Worm (Caenorhabditis elegans): ENCODE data around the gene fbxa-190.

The fbxa-190 gene

DNA sequence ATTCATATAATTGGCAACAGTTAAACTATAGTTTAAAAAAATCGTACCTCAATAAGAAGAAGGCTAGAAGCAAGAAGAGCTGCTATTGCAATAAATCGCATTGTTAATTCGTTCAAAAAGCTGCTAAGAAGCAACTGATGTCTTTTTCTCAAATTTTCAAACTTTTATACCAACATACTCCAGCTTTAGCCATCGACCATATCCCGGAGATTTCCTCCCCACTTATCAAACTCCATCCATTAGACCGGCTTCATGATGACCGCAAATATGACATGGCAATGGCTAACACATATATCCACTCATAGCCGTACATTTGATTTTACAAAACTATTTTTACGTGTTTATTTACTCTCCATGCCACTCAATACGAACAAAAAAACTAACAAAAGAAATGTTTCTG is 38.7 kb downstream of the fbxa-190 start, which contains the start of gene abu-2:
TSS of gene abu-2 (minus strand) at position 101 of the 400 bp plus-strand sequence.
- no peak for TF ChIP-seq sea-1 (GFP tag; conservative IDR thresholded peaks at IDR 0.05)
- no peak for TF ChIP-seq hmbx-1 (tag; optimal IDR thresholded peaks at IDR 0.05)
- no peak for TF ChIP-seq ets-7 (tag; optimal IDR thresholded peaks at IDR 0.05)
- no peak for TF ChIP-seq pes-1 (GFP tag; IDR thresholded peaks at IDR 0.05)
- TF ChIP-seq ama-1 (optimal IDR thresholded peaks at IDR 0.05), result no peak
- TF ChIP-seq tbx-11 (GFP tag; IDR thresholded peaks at IDR 0.05), result no peak
- TF ChIP-seq ceh-36 (tag; optimal IDR thresholded peaks at IDR 0.05), result no peak
- TF ChIP-seq tbx-37 (GFP tag; conservative IDR thresholded peaks at IDR 0.05), result no peak
- no peak for TF ChIP-seq aly-1 (tag; optimal IDR thresholded peaks at IDR 0.05)
- TF ChIP-seq flt-1 (GFP tag; IDR thresholded peaks at IDR 0.05), result no peak
- no peak for TF ChIP-seq scrt-1 (GFP tag; IDR thresholded peaks at IDR 0.05)
- TF ChIP-seq tra-4 (tag; optimal IDR thresholded peaks at IDR 0.05), result no peak
- TF ChIP-seq B0310.2 (tag; optimal IDR thresholded peaks at IDR 0.05), result no peak
- TF ChIP-seq hnd-1 (tag; optimal IDR thresholded peaks at IDR 0.05), result no peak

DNA sequence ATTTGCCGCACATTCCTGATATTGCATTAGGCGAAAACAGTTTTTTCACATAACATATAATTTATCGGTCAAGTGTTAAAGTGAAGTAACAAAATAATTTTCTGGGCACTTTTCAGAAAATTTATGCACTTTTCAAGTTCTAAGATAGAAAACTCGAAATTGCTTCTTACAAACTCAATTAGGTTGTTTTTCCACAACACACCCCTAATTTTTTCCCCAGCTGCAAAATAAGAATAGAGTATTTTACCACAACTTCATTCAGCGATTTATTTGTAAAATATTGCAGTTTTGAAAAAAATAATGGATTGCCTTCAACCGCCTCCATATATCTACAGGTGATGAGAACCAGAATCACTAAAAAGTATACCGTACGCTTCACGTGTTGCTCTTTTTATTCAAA is 41.0 kb downstream of the fbxa-190 start, which contains the start of gene srh-19:
TSS of gene srh-19 (plus strand) at position 301 of the 400 bp plus-strand sequence.
- TF ChIP-seq tbx-11 (GFP tag; IDR thresholded peaks at IDR 0.05) (no peak), F13C5.2 (tag; optimal IDR thresholded peaks at IDR 0.05) (no peak), ceh-36 (tag; optimal IDR thresholded peaks at IDR 0.05) (no peak), scrt-1 (GFP tag; IDR thresholded peaks at IDR 0.05) (no peak), B0310.2 (tag; optimal IDR thresholded peaks at IDR 0.05) (no peak), hmbx-1 (tag; optimal IDR thresholded peaks at IDR 0.05) (no peak), ets-7 (tag; optimal IDR thresholded peaks at IDR 0.05) (no peak), pes-1 (GFP tag; IDR thresholded peaks at IDR 0.05) (no peak), hnd-1 (tag; optimal IDR thresholded peaks at IDR 0.05) (no peak)

DNA sequence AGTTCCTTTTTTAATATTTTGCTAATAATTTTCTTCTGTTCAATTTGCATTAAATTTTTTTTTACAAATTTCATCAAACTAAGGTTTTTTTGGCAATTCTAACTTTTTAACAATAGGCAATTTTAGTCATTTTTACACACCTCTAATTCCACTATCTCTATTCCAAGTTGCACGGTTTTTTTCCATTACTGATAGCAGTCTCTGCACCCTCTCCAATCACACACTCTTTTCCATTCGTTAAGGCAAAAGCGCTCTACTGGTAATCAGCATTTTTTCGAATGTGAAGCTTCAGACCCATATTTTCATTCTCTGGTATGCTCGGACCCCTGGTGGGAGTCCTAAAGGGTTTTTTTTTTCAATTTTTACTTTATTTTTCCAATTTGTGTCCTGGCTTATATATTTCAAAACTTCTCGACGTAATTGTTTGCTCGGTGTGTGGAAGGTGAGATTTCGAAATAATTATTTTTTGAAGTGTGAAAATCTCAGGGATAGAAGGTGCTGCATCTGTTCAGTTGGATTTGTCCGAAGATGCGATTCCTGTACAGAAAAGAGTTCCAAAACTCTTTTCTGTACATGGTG is 45.1 kb downstream of the fbxa-190 start, which contains the start of the genes F19G12.4 and F19G12.8:
TSS of gene F19G12.4 (plus strand) at position 529 of the 579 bp plus-strand sequence.
TSS of gene F19G12.8 (plus strand) at position 545 of the 579 bp plus-strand sequence.
- TF ChIP-seq F13C5.2 (tag; optimal IDR thresholded peaks at IDR 0.05), result no peak
- no peak for TF ChIP-seq tra-4 (tag; optimal IDR thresholded peaks at IDR 0.05)
- TF ChIP-seq ceh-13 (GFP tag; optimal IDR thresholded peaks at IDR 0.05), result no peak
- no peak for TF ChIP-seq aly-1 (tag; optimal IDR thresholded peaks at IDR 0.05)
- no peak for TF ChIP-seq hnd-1 (tag; optimal IDR thresholded peaks at IDR 0.05)
- TF ChIP-seq hmg-4 (GFP tag; optimal IDR thresholded peaks at IDR 0.05), result no peak
- no peak for TF ChIP-seq sea-1 (GFP tag; conservative IDR thresholded peaks at IDR 0.05)
- TF ChIP-seq tbx-37 (GFP tag; conservative IDR thresholded peaks at IDR 0.05), result no peak
- no peak for TF ChIP-seq B0310.2 (tag; optimal IDR thresholded peaks at IDR 0.05)
- no peak for TF ChIP-seq ets-7 (tag; optimal IDR thresholded peaks at IDR 0.05)
- TF ChIP-seq hmbx-1 (tag; optimal IDR thresholded peaks at IDR 0.05), result no peak
- TF ChIP-seq ama-1 (optimal IDR thresholded peaks at IDR 0.05), result no peak
- TF ChIP-seq tbx-11 (GFP tag; IDR thresholded peaks at IDR 0.05), result no peak
- no peak for TF ChIP-seq pes-1 (GFP tag; IDR thresholded peaks at IDR 0.05)
- no peak for TF ChIP-seq scrt-1 (GFP tag; IDR thresholded peaks at IDR 0.05)
- TF ChIP-seq ceh-36 (tag; optimal IDR thresholded peaks at IDR 0.05), result no peak
- TF ChIP-seq flt-1 (GFP tag; IDR thresholded peaks at IDR 0.05), result no peak

DNA sequence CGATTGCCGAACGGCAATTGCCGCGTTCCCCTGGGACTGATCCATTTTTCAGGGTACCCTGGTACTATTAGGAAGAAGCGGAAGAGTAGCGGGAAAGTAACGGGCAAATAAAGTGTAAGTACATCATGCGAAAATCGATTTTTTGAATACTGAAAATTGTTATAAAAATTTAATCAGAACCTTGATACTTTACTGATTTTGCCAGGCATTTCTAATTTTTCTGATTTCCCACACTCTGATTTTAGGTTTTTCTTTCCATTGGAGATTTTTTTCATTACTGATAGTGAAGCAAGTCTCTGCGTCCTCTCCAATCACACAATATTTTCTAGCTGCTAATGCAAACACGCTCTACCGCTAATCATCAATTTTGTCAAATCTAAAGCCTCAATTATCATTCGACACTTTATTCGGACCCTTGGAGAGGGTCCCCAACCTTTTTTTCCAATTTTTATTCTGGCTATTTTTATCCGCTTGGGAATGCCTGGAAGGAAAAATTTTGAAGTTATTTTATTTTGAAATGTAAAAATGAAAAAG is 47.4 kb downstream of the fbxa-190 start, which contains the start of gene F19G12.9:
TSS of gene F19G12.9 (plus strand) at position 51 of the 534 bp plus-strand sequence.
- TF ChIP-seq tbx-37 (GFP tag; conservative IDR thresholded peaks at IDR 0.05) (no peak), scrt-1 (GFP tag; IDR thresholded peaks at IDR 0.05) (no peak), tbx-11 (GFP tag; IDR thresholded peaks at IDR 0.05) (no peak), ama-1 (optimal IDR thresholded peaks at IDR 0.05) (no peak), ceh-13 (GFP tag; optimal IDR thresholded peaks at IDR 0.05) (no peak), ets-7 (tag; optimal IDR thresholded peaks at IDR 0.05) (no peak), F13C5.2 (tag; optimal IDR thresholded peaks at IDR 0.05) (no peak)

DNA sequence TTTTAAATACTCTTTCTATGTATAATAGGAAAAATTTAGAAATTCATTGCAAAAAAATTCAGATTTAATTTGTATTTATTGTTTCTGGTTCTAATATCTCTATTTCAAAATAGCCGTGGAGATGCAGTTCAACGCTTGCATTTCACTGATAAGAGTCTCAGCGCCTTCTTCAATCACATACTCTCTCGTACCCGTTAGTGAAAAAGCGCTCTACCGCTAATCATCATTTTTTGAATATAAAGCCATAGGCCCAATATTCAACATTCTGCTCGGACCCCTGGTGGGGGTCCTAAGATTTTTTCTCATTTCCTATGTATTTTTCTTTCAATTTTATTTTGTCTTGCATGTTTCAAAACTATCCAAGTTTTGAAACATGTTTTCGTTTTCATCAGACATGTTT is 48.7 kb downstream of the fbxa-190 start:
- TF ChIP-seq hnd-1 (tag; optimal IDR thresholded peaks at IDR 0.05) (no peak), tbx-11 (GFP tag; IDR thresholded peaks at IDR 0.05) (no peak), flt-1 (GFP tag; IDR thresholded peaks at IDR 0.05) (no peak), hmg-4 (GFP tag; optimal IDR thresholded peaks at IDR 0.05) (no peak), ama-1 (optimal IDR thresholded peaks at IDR 0.05) (no peak), ceh-13 (GFP tag; optimal IDR thresholded peaks at IDR 0.05) (no peak), tbx-37 (GFP tag; conservative IDR thresholded peaks at IDR 0.05) (no peak), B0310.2 (tag; optimal IDR thresholded peaks at IDR 0.05) (no peak), aly-1 (tag; optimal IDR thresholded peaks at IDR 0.05) (no peak), sea-1 (GFP tag; conservative IDR thresholded peaks at IDR 0.05) (no peak), scrt-1 (GFP tag; IDR thresholded peaks at IDR 0.05) (no peak), ceh-36 (tag; optimal IDR thresholded peaks at IDR 0.05) (no peak), ets-7 (tag; optimal IDR thresholded peaks at IDR 0.05) (no peak)

All from whole organism, early embryonic.